Fruit fly (Drosophila melanogaster) whole organism, embryonic: ENCODE data around the gene Snx21.
A peak's percentile ranks its signal among the peaks of the same experiment; 100 is the strongest.

Experiments used
- BEAF-32 ChIP-seq: fragments of 200-800 bp; sonication (Bioruptor generic); optimal IDR thresholded peaks from 3 replicates; lab custom pipeline; 2017; ENCODE audit warnings: missing biosample characterization, missing genetic modification characterization, mild to moderate bottlenecking, moderate library complexity, missing genetic modification reagents
- CG10147 ChIP-seq: fragments of 200-800 bp; sonication (Bioruptor generic); optimal IDR thresholded peaks from 2 replicates; lab custom pipeline; 2019; ENCODE audit warnings: missing biosample characterization, mild to moderate bottlenecking, missing genetic modification characterization, moderate library complexity
- CG11247 ChIP-seq: fragments of 200-800 bp; sonication (Bioruptor generic); IDR thresholded peaks from 2 replicates; pipeline ENCODE4 v1.3.6; 2022; ENCODE audit warnings: missing biosample characterization, missing genetic modification characterization
- CG11560 ChIP-seq: fragments of 200-800 bp; sonication (Bioruptor generic); IDR thresholded peaks from 3 replicates; pipeline ENCODE4 v1.3.6; 2022; ENCODE audit warnings: missing biosample characterization, missing genetic modification characterization
- CG13287 ChIP-seq: fragments of 200-800 bp; sonication (Bioruptor generic); IDR thresholded peaks from 2 replicates; pipeline ENCODE4 v1.3.6; 2022; ENCODE audit warnings: missing biosample characterization, missing genetic modification characterization; ENCODE audit not compliant: partially characterized antibody
- CG15479 ChIP-seq: fragments of 200-800 bp; sonication (Bioruptor generic); optimal IDR thresholded peaks from 3 replicates; lab custom pipeline; 2019; ENCODE audit warnings: missing biosample characterization, mild to moderate bottlenecking, missing genetic modification characterization, moderate library complexity
- CG17186 ChIP-seq: fragments of 200-800 bp; sonication (Bioruptor generic); optimal IDR thresholded peaks from 3 replicates; lab custom pipeline; 2017; ENCODE audit warnings: missing biosample characterization, missing genetic modification reagents, missing genetic modification characterization
- CG17802 ChIP-seq: fragments of 200-800 bp; sonication (Bioruptor generic); optimal IDR thresholded peaks from 2 replicates; lab custom pipeline; 2018; ENCODE audit warnings: missing biosample characterization, mild to moderate bottlenecking, missing genetic modification characterization, moderate library complexity
- CG2120 ChIP-seq: fragments of 200-800 bp; sonication (Bioruptor generic); optimal IDR thresholded peaks from 3 replicates; lab custom pipeline; 2016; ENCODE audit warnings: missing biosample characterization, missing genetic modification characterization
- CG2199 ChIP-seq: fragments of 200-800 bp; sonication (Bioruptor generic); IDR thresholded peaks from 3 replicates; pipeline ENCODE4 v1.3.6; 2022; ENCODE audit warnings: missing biosample characterization, missing genetic modification characterization
- CG2875 ChIP-seq: fragments of 200-800 bp; sonication (Bioruptor generic); optimal IDR thresholded peaks from 2 replicates; lab custom pipeline; 2017; ENCODE audit warnings: missing biosample characterization, mild to moderate bottlenecking, missing genetic modification characterization, missing genetic modification reagents
- CG34224 ChIP-seq: fragments of 200-800 bp; sonication (Bioruptor generic); IDR thresholded peaks from 3 replicates; pipeline ENCODE4 v1.3.6; 2022; ENCODE audit warnings: missing biosample characterization, missing genetic modification characterization; ENCODE audit not compliant: partially characterized antibody
- CG4328 ChIP-seq: fragments of 200-800 bp; sonication (Bioruptor generic); optimal IDR thresholded peaks from 3 replicates; lab custom pipeline; 2017; ENCODE audit warnings: missing biosample characterization, missing genetic modification reagents, missing genetic modification characterization
- CG43689 ChIP-seq: fragments of 200-800 bp; sonication (Bioruptor generic); IDR thresholded peaks from 2 replicates; pipeline ENCODE4 v1.3.6; 2022; ENCODE audit warnings: missing biosample characterization, missing genetic modification characterization
- CG9932 ChIP-seq: fragments of 200-800 bp; sonication (Bioruptor generic); IDR thresholded peaks from 2 replicates; pipeline ENCODE4 v1.3.6; 2022; ENCODE audit warnings: missing biosample characterization, missing genetic modification characterization
- CoRest ChIP-seq: fragments of 200-800 bp; sonication (Bioruptor generic); optimal IDR thresholded peaks from 3 replicates; lab custom pipeline; 2018; ENCODE audit warnings: missing biosample characterization, mild to moderate bottlenecking, missing genetic modification characterization, moderate library complexity
- Dek ChIP-seq: fragments of 200-800 bp; sonication (Bioruptor generic); optimal IDR thresholded peaks from 3 replicates; lab custom pipeline; 2019; ENCODE audit warnings: missing biosample characterization, mild to moderate bottlenecking, missing genetic modification characterization, moderate library complexity
- Dip3 ChIP-seq: fragments of 200-800 bp; sonication (Bioruptor generic); optimal IDR thresholded peaks from 3 replicates; lab custom pipeline; 2016; ENCODE audit warnings: missing biosample characterization, missing genetic modification characterization
- Dll ChIP-seq: fragments of 200-800 bp; sonication (Bioruptor generic); IDR thresholded peaks from 4 replicates; pipeline ENCODE4 v1.3.6; 2022; ENCODE audit warnings: missing biosample characterization, missing genetic modification characterization; ENCODE audit not compliant: partially characterized antibody
- HmgZ ChIP-seq: fragments of 200-800 bp; sonication (Bioruptor generic); optimal IDR thresholded peaks from 2 replicates; lab custom pipeline; 2018; ENCODE audit warnings: missing biosample characterization, mild to moderate bottlenecking, missing genetic modification characterization
- Hsf ChIP-seq: fragments of 200-800 bp; sonication (Bioruptor generic); optimal IDR thresholded peaks from 3 replicates; lab custom pipeline; 2016; ENCODE audit warnings: missing biosample characterization, missing genetic modification characterization
- Med ChIP-seq: fragments of 200-800 bp; sonication (Bioruptor generic); peaks from one replicate; lab custom pipeline; 2016; ENCODE audit warnings: missing biosample characterization, missing genetic modification characterization, mild to moderate bottlenecking, inconsistent platforms, moderate library complexity
- Neu2 ChIP-seq: fragments of 200-800 bp; sonication (Bioruptor generic); optimal IDR thresholded peaks from 3 replicates; lab custom pipeline; 2016; ENCODE audit warnings: missing biosample characterization, missing genetic modification characterization, borderline replicate concordance
- Nf-YB ChIP-seq: fragments of 200-800 bp; sonication (Bioruptor generic); optimal IDR thresholded peaks from 3 replicates; lab custom pipeline; 2019; ENCODE audit warnings: missing biosample characterization, mild to moderate bottlenecking, missing genetic modification characterization, moderate library complexity
- Oli ChIP-seq: fragments of 200-800 bp; sonication (Bioruptor generic); optimal IDR thresholded peaks from 2 replicates; lab custom pipeline; 2018; ENCODE audit warnings: missing biosample characterization, mild to moderate bottlenecking, missing genetic modification characterization, moderate library complexity
- Optix ChIP-seq: fragments of 200-800 bp; sonication (Bioruptor generic); IDR thresholded peaks from 3 replicates; pipeline ENCODE4 v1.3.6; 2022; ENCODE audit warnings: missing biosample characterization, missing genetic modification characterization
- Side ChIP-seq: fragments of 200-800 bp; sonication (Bioruptor generic); optimal IDR thresholded peaks from 2 replicates; lab custom pipeline; 2016; ENCODE audit warnings: missing biosample characterization, missing genetic modification characterization
- Sry-β ChIP-seq: fragments of 200-800 bp; sonication (Bioruptor generic); optimal IDR thresholded peaks from 2 replicates; lab custom pipeline; 2018; ENCODE audit warnings: missing biosample characterization, mild to moderate bottlenecking, missing genetic modification characterization, moderate library complexity
- Trl ChIP-seq, 3 experiments: fragments of >200 bp in 2 of 3; fragments of 200-800 bp in 1 of 3; sonication (Bioruptor generic) in 1 of 3; optimal IDR thresholded peaks; 2 replicates in 1 of 3; 3 replicates in 2 of 3; lab custom pipeline; 2016 to 2017; ENCODE audit warnings: missing biosample characterization in 1 of 3, missing genetic modification characterization in 1 of 3
- amos ChIP-seq: fragments of 200-800 bp; sonication (Bioruptor generic); IDR thresholded peaks from 2 replicates; pipeline ENCODE4 v1.3.6; 2022; ENCODE audit warnings: missing biosample characterization, missing genetic modification characterization; ENCODE audit not compliant: partially characterized antibody
- aop ChIP-seq: fragments of 200-800 bp; sonication (Bioruptor generic); IDR thresholded peaks from 2 replicates; pipeline ENCODE4 v1.3.6; 2022; ENCODE audit warnings: missing biosample characterization, missing genetic modification characterization
- cg ChIP-seq: fragments of 200-800 bp; sonication (Bioruptor generic); optimal IDR thresholded peaks from 3 replicates; lab custom pipeline; 2019; ENCODE audit warnings: missing biosample characterization, mild to moderate bottlenecking, missing genetic modification characterization, moderate library complexity
- cwo ChIP-seq: fragments of 200-800 bp; sonication (Bioruptor generic); optimal IDR thresholded peaks from 3 replicates; lab custom pipeline; 2017; ENCODE audit warnings: missing biosample characterization, missing genetic modification characterization, mild to moderate bottlenecking, moderate library complexity, missing genetic modification reagents
- dan ChIP-seq: fragments of 200-800 bp; sonication (Bioruptor generic); IDR thresholded peaks from 2 replicates; pipeline ENCODE4 v1.3.6; 2022; ENCODE audit warnings: missing biosample characterization, missing genetic modification characterization
- dmrt99B ChIP-seq: fragments of 200-800 bp; sonication (Bioruptor generic); optimal IDR thresholded peaks from 2 replicates; lab custom pipeline; 2018; ENCODE audit warnings: missing biosample characterization, mild to moderate bottlenecking, missing genetic modification characterization, moderate library complexity
- gro ChIP-seq: fragments of 200-800 bp; sonication (Bioruptor generic); optimal IDR thresholded peaks from 2 replicates; lab custom pipeline; 2016; ENCODE audit warnings: missing biosample characterization, missing genetic modification characterization
- hbn ChIP-seq: fragments of 200-800 bp; sonication (Bioruptor generic); IDR thresholded peaks from 2 replicates; pipeline ENCODE4 v1.3.6; 2022; ENCODE audit warnings: missing biosample characterization, missing genetic modification characterization; ENCODE audit not compliant: partially characterized antibody
- hth ChIP-seq: fragments of >200 bp; optimal IDR thresholded peaks from 2 replicates; lab custom pipeline; 2017; ENCODE audit warnings: inconsistent platforms
- insv ChIP-seq, 2 experiments: fragments of 200-800 bp; sonication (Bioruptor generic); optimal IDR thresholded peaks; 3 replicates each; lab custom pipeline; 2016 to 2018; ENCODE audit warnings: missing biosample characterization in 2 of 2, missing genetic modification characterization in 2 of 2
- jigr1 ChIP-seq: fragments of 200-800 bp; sonication (Bioruptor generic); IDR thresholded peaks from 3 replicates; pipeline ENCODE4 v1.3.6; 2022; ENCODE audit warnings: missing biosample characterization, missing genetic modification characterization
- lilli ChIP-seq: fragments of 200-800 bp; sonication (Bioruptor generic); optimal IDR thresholded peaks from 3 replicates; lab custom pipeline; 2016; ENCODE audit warnings: missing biosample characterization, missing genetic modification characterization
- mld ChIP-seq: fragments of 200-800 bp; sonication (Bioruptor generic); IDR thresholded peaks from 3 replicates; pipeline ENCODE4 v1.3.6; 2022; ENCODE audit warnings: missing biosample characterization, missing genetic modification characterization; ENCODE audit not compliant: partially characterized antibody
- sd ChIP-seq: fragments of 200-800 bp; sonication (Bioruptor generic); optimal IDR thresholded peaks from 3 replicates; lab custom pipeline; 2018; ENCODE audit warnings: missing biosample characterization, mild to moderate bottlenecking, missing genetic modification characterization, moderate library complexity
- sr ChIP-seq: fragments of 200-800 bp; sonication (Bioruptor generic); IDR thresholded peaks from 3 replicates; pipeline ENCODE4 v1.3.6; 2022; ENCODE audit warnings: missing biosample characterization, missing genetic modification characterization
- stc ChIP-seq: fragments of 200-800 bp; sonication (Bioruptor generic); IDR thresholded peaks from 2 replicates; pipeline ENCODE4 v1.3.6; 2022; ENCODE audit warnings: missing biosample characterization, missing genetic modification characterization
- sug ChIP-seq: fragments of 200-800 bp; optimal IDR thresholded peaks from 2 replicates; lab custom pipeline; 2019; ENCODE audit warnings: missing biosample characterization, mild to moderate bottlenecking, missing genetic modification characterization, moderate library complexity
- toy ChIP-seq: fragments of 200-800 bp; sonication (Bioruptor generic); IDR thresholded peaks from 2 replicates; pipeline ENCODE4 v1.3.6; 2022; ENCODE audit warnings: missing biosample characterization, missing genetic modification characterization
- tup ChIP-seq: fragments of 200-800 bp; sonication (Bioruptor generic); optimal IDR thresholded peaks from 2 replicates; lab custom pipeline; 2016; ENCODE audit warnings: missing biosample characterization, mild to moderate bottlenecking, missing genetic modification characterization, moderate library complexity
- zen2 ChIP-seq: fragments of 200-800 bp; sonication (Bioruptor generic); IDR thresholded peaks from 3 replicates; pipeline ENCODE4 v1.3.6; 2022; ENCODE audit warnings: missing biosample characterization, missing genetic modification characterization; ENCODE audit not compliant: partially characterized antibody

The Snx21 gene

DNA sequence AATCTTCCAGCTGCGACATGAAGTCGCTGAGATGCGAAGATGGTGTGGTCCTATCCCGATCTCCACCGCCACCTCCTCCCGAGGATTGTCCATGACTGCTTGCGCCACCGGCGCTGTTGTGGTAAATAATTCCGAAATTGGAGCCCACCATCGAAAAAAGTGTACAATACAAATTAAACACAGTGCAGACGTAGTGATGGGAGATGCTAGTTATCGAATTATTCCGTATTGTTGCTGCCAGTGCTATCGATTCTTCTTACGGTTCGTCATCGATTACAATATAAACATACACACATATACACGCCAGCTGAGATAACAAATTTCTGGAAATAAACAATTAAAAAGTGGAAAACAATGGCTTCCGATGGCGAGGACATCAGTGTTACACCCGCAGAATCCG, 2.2 kb upstream of the Snx21 start, which contains the start of the genes Taf10b and Taf10 (continued):
- peak; percentile 48 for TF ChIP-seq sd
- no peak for TF ChIP-seq cwo (GFP tag; lab: Kevin White, UChicago)
- TF ChIP-seq CoRest (tag; lab: Kevin White, UChicago): no peak
- peak; percentile 81 for TF ChIP-seq amos (GFP tag; lab: Robert Waterston, UW)
- peak; percentile 76 for TF ChIP-seq mld (GFP tag; lab: Robert Waterston, UW)
- no peak for TF ChIP-seq Side (GFP tag; lab: Kevin White, UChicago)
- peak; percentile 75 for TF ChIP-seq BEAF-32 (GFP tag; lab: Kevin White, UChicago)
- peak; percentile 36 for TF ChIP-seq HmgZ
- TF ChIP-seq CG17186: peak; percentile 34
- peak; percentile 10 for TF ChIP-seq CG2120 (GFP tag; lab: Kevin White, UChicago)
- peak; percentile 73 for TF ChIP-seq cg (GFP tag; lab: Kevin White, UChicago)
- TF ChIP-seq dmrt99B (tag; lab: Kevin White, UChicago): no peak
- TF ChIP-seq Med (GFP tag; lab: Kevin White, UChicago): peak; percentile 75
- TF ChIP-seq CG13287 (GFP tag; lab: Robert Waterston, UW): peak; percentile 91
- no peak for TF ChIP-seq gro
- TF ChIP-seq CG11560 (tag; lab: Robert Waterston, UW): peak; percentile 57; the same call in 2 of the 3 replicates
- peak; percentile 16 for TF ChIP-seq lilli
- peak; percentile 95 for TF ChIP-seq CG34224
- TF ChIP-seq Dip3: no peak
- peak; percentile 33 for TF ChIP-seq sug
- no peak for TF ChIP-seq aop (GFP tag; lab: Robert Waterston, UW)

- TF ChIP-seq Hsf (GFP tag; lab: Kevin White, UChicago): no peak
- no peak for TF ChIP-seq CG43689 (GFP tag; lab: Robert Waterston, UW)
- no peak for TF ChIP-seq hbn (GFP tag; lab: Robert Waterston, UW)
- no peak for TF ChIP-seq CoRest (tag; lab: Kevin White, UChicago)
- no peak for TF ChIP-seq toy (GFP tag; lab: Robert Waterston, UW)
- TF ChIP-seq CG2875 (GFP tag; lab: Kevin White, UChicago): no peak
- no peak for TF ChIP-seq Side (GFP tag; lab: Kevin White, UChicago)
- TF ChIP-seq aop (GFP tag; lab: Robert Waterston, UW): peak; percentile 29; the same call in 1 of the 2 replicates
- no peak for TF ChIP-seq CG15479 (GFP tag; lab: Kevin White, UChicago)
- 0 out of 3 replicates have a peak, but pooled peaks have one; percentile 12 for TF ChIP-seq zen2 (GFP tag; lab: Robert Waterston, UW)
- TF ChIP-seq jigr1 (GFP tag; lab: Robert Waterston, UW): no peak
- TF ChIP-seq dan (GFP tag; lab: Robert Waterston, UW): no peak
- TF ChIP-seq CG4328: no peak
- no peak for TF ChIP-seq CG9932 (GFP tag; lab: Robert Waterston, UW)
- no peak for TF ChIP-seq Sry-β (GFP tag; lab: Kevin White, UChicago)
- TF ChIP-seq Dek (tag; lab: Kevin White, UChicago): no peak
- no peak for TF ChIP-seq hth
- TF ChIP-seq CG11247 (GFP tag; lab: Robert Waterston, UW): no peak
- no peak for TF ChIP-seq CG2199 (GFP tag; lab: Robert Waterston, UW)
- TF ChIP-seq Nf-YB (GFP tag; lab: Kevin White, UChicago): no peak
- TF ChIP-seq insv (GFP tag; optimal IDR thresholded peaks at IDR 0.05; lab: Kevin White, UChicago): no peak
- TF ChIP-seq sr: 0 out of 3 replicates have a peak, but pooled peaks have one; percentile 12
- no peak for TF ChIP-seq stc (GFP tag; lab: Robert Waterston, UW)
- TF ChIP-seq Neu2 (GFP tag; lab: Kevin White, UChicago): no peak
- TF ChIP-seq Optix (GFP tag; lab: Robert Waterston, UW): no peak
- no peak for TF ChIP-seq CG17802
- TF ChIP-seq Trl (optimal IDR thresholded peaks at IDR 0.05; lab: Kevin White, UChicago): no peak
- no peak for TF ChIP-seq Trl (GFP tag; optimal IDR thresholded peaks at IDR 0.05; lab: Kevin White, UChicago)
- no peak for TF ChIP-seq Dll (GFP tag; lab: Robert Waterston, UW)
- no peak for TF ChIP-seq CG10147 (GFP tag; lab: Kevin White, UChicago)
- no peak for TF ChIP-seq tup (GFP tag; lab: Kevin White, UChicago)
- no peak for TF ChIP-seq Oli (tag; lab: Kevin White, UChicago)
Measured at dm6 chr2L:2760288-2760687, 5.2 kb downstream of the Snx21 start.
